Worm (Caenorhabditis elegans) whole organism, L4/young adult: Measurements from ENCODE around the gene R102.10.

Source experiments
- W03F9.2 ChIP-seq: fragments of 150-350 bp; optimal IDR thresholded peaks from 2 replicates; lab custom pipeline; 2014; ENCODE audit warnings: missing biosample characterization, missing genetic modification characterization
- dao-5 ChIP-seq: sonication (generic microtip); optimal IDR thresholded peaks from 2 replicates; lab custom pipeline; 2016; ENCODE audit warnings: missing genotype, missing genetic modification characterization, moderate library complexity, missing compliant biosample characterization
- him-1 ChIP-seq: sonication (generic microtip); optimal IDR thresholded peaks from 2 replicates; lab custom pipeline; 2016; ENCODE audit warnings: missing genotype, missing genetic modification reagents, missing genetic modification characterization, missing compliant biosample characterization

DNA sequence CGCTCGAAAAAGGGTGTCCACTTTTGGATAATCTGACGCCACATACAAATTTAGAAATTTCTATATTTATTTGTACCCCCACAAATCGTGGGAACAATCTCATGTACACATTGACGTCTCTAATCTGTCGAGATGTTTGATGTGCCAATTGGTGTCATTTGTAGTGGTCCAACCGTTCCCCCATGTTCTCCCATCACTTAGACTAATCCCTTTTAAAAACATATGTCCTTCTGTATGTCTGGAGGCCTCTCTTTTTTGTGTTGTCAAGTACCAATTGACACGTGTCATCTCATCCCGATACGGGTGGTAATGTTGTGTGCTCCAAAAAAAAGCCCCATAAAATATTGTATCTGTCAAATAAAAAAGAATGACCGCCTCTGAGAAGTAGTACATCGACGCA lies 40.1 kb downstream of the R102.10 start:
- TF ChIP-seq dao-5 (tag; lab: Kevin White, UChicago) (no peak), him-1 (no peak), W03F9.2 (tag; lab: Kevin White, UChicago) (no peak)
